Worm (Caenorhabditis elegans): ENCODE results near the gene tag-131.

tag-131 gene

ce11 chrIII:4314502-4314901 is 3.0 kb upstream of the tag-131 start:
- no peak for TF ChIP-seq sea-2 (GFP tag; optimal IDR thresholded peaks at IDR 0.05)
- no peak for TF ChIP-seq ceh-82 (tag; optimal IDR thresholded peaks at IDR 0.05)
- peak; percentile 16 for TF ChIP-seq ceh-28 (tag; optimal IDR thresholded peaks at IDR 0.05)
- no peak for TF ChIP-seq unc-39 (tag; optimal IDR thresholded peaks at IDR 0.05)
- peak; percentile 51 for TF ChIP-seq elt-2 (tag; optimal IDR thresholded peaks at IDR 0.05)

- TF ChIP-seq nfya-1 (tag; optimal IDR thresholded peaks at IDR 0.05; ENCODE audit: insufficient read depth): no peak
- TF ChIP-seq pqm-1 (tag; optimal IDR thresholded peaks at IDR 0.05): no peak
- TF ChIP-seq ztf-11 (tag; optimal IDR thresholded peaks at IDR 0.05): no peak
Observed at ce11 chrIII:4320113-4320512, 2.6 kb downstream of the tag-131 start, which contains the start of gene H38K22.6. TSS of gene H38K22.6 (plus strand) at chrIII:4320413.

ce11 chrIII:4321399-4321798 is 3.9 kb downstream of the tag-131 start, which contains the start of gene H38K22.7:
TSS of gene H38K22.7 (plus strand) at chrIII:4321699.
- TF ChIP-seq ceh-82 (tag; optimal IDR thresholded peaks at IDR 0.05) (no peak), daf-12 (tag; optimal IDR thresholded peaks at IDR 0.05) (no peak), ztf-4 (tag; optimal IDR thresholded peaks at IDR 0.05) (no peak), ZK546.5 (tag; optimal IDR thresholded peaks at IDR 0.05) (no peak), unc-62 (GFP tag; optimal IDR thresholded peaks at IDR 0.05) (no peak)

- peak; percentile 60 for TF ChIP-seq pha-4 (tag; optimal IDR thresholded peaks at IDR 0.05)
- TF ChIP-seq nfya-1 (tag; optimal IDR thresholded peaks at IDR 0.05; ENCODE audit: insufficient read depth): peak; percentile 68
- TF ChIP-seq egl-5 (tag; optimal IDR thresholded peaks at IDR 0.05): peak; percentile 62
- TF ChIP-seq ceh-28 (tag; optimal IDR thresholded peaks at IDR 0.05): no peak
- peak; percentile 8 for TF ChIP-seq nhr-43 (tag; optimal IDR thresholded peaks at IDR 0.05; ENCODE audit: poor library complexity, severe bottlenecking)
- TF ChIP-seq nhr-23 (tag; optimal IDR thresholded peaks at IDR 0.05): no peak
- TF ChIP-seq lin-39 (tag; optimal IDR thresholded peaks at IDR 0.05): peak; percentile 78
- TF ChIP-seq jun-1 (tag; optimal IDR thresholded peaks at IDR 0.05): no peak
- no peak for TF ChIP-seq ztf-4 (tag; optimal IDR thresholded peaks at IDR 0.05)
- no peak for TF ChIP-seq nhr-76 (tag; optimal IDR thresholded peaks at IDR 0.05)
- TF ChIP-seq snpc-4 (tag; optimal IDR thresholded peaks at IDR 0.05): peak; percentile 16
- TF ChIP-seq mml-1 (tag; optimal IDR thresholded peaks at IDR 0.05): no peak
- peak; percentile 39 for TF ChIP-seq lin-15B (tag; optimal IDR thresholded peaks at IDR 0.05)
- TF ChIP-seq mdl-1 (tag; optimal IDR thresholded peaks at IDR 0.05): no peak
- TF ChIP-seq hmg-11 (tag; optimal IDR thresholded peaks at IDR 0.05): peak; percentile 47
Observed at ce11 chrIII:4323120-4323519, 5.6 kb downstream of the tag-131 start.

ce11 chrIII:4323859-4324258 is 6.4 kb downstream of the tag-131 start, which contains the start of gene H38K22.9:
TSS of gene H38K22.9 (plus strand) at chrIII:4324159.
- no peak for TF ChIP-seq fkh-2 (tag; optimal IDR thresholded peaks at IDR 0.05)
- TF ChIP-seq nhr-43 (tag; optimal IDR thresholded peaks at IDR 0.05; ENCODE audit: poor library complexity, severe bottlenecking): peak; percentile 43
- TF ChIP-seq nhr-12 (tag; optimal IDR thresholded peaks at IDR 0.05): no peak
- TF ChIP-seq nhr-11 (tag; optimal IDR thresholded peaks at IDR 0.05): no peak
- peak; percentile 20 for TF ChIP-seq nhr-23 (tag; optimal IDR thresholded peaks at IDR 0.05)

ce11 chrIII:4328208-4328987 is 10.9 kb downstream of the tag-131 start:
- TF ChIP-seq unc-62 (GFP tag; optimal IDR thresholded peaks at IDR 0.05) (no peak), nfya-1 (tag; optimal IDR thresholded peaks at IDR 0.05; ENCODE audit: insufficient read depth) (peak; percentile 90), mdl-1 (tag; optimal IDR thresholded peaks at IDR 0.05) (no peak), lsy-12 (tag; optimal IDR thresholded peaks at IDR 0.05) (no peak), ama-1 (optimal IDR thresholded peaks at IDR 0.05) (no peak), sea-2 (GFP tag; optimal IDR thresholded peaks at IDR 0.05) (no peak), lin-39 (tag; optimal IDR thresholded peaks at IDR 0.05) (no peak), nhr-76 (tag; optimal IDR thresholded peaks at IDR 0.05) (no peak), nhr-43 (tag; optimal IDR thresholded peaks at IDR 0.05; ENCODE audit: poor library complexity, severe bottlenecking) (peak; percentile 44), elt-3 (tag; optimal IDR thresholded peaks at IDR 0.05) (peak in 2 of 3 experiments; percentile 13 to 98), nhr-23 (tag; optimal IDR thresholded peaks at IDR 0.05) (peak; percentile 77)

All from whole organism, L3 larva.